Worm (Caenorhabditis elegans): ENCODE results near the gene Y62E10A.20.

- no peak for TF ChIP-seq unc-39 (tag; optimal IDR thresholded peaks at IDR 0.05)
- TF ChIP-seq fkh-10 (GFP tag; optimal IDR thresholded peaks at IDR 0.05) = no peak
- no peak for TF ChIP-seq zag-1 (tag; optimal IDR thresholded peaks at IDR 0.05)
- no peak for TF ChIP-seq lin-39 (tag; optimal IDR thresholded peaks at IDR 0.05)
- TF ChIP-seq nhr-237 (tag; optimal IDR thresholded peaks at IDR 0.05) = no peak
- TF ChIP-seq R02D3.7 (tag; optimal IDR thresholded peaks at IDR 0.05) = no peak
- no peak for TF ChIP-seq nhr-77 (tag; optimal IDR thresholded peaks at IDR 0.05)
- no peak for TF ChIP-seq nhr-11 (tag; optimal IDR thresholded peaks at IDR 0.05)
- TF ChIP-seq ama-1 (optimal IDR thresholded peaks at IDR 0.05) = no peak
- no peak for TF ChIP-seq unc-62 (GFP tag; optimal IDR thresholded peaks at IDR 0.05)
These were observed 21.0 kb downstream of the Y62E10A.20 start, which contains the start of gene srsx-25 for ce11 chrIV:13364869-13365268.
